Fruit fly (Drosophila melanogaster) S2 (cell line): ENCODE measurements around the gene CG11791.
A peak's percentile ranks its signal among the peaks of the same experiment; 100 is the strongest.

Experiments
- CG8478 ChIP-seq: fragments of >200 bp; optimal IDR thresholded peaks from 2 replicates; lab custom pipeline; 2018
- CTCF ChIP-seq, 2 experiments: fragments of >200 bp; optimal IDR thresholded peaks; 2 replicates each; lab custom pipeline; 2018

dm6 chr3R:25033142-25033586, 16.3 kb upstream of the CG11791 start, which contains the start of gene Smg6:
- TF ChIP-seq CG8478 (lab: Kevin White, UChicago) (no peak), CTCF (optimal IDR thresholded peaks at IDR 0.05; lab: Kevin White, UChicago) (peak in 1 of 2 experiments; percentile 18)
